Worm (Caenorhabditis elegans) whole organism, L4/young adult: Measurements from ENCODE around the gene fbxc-14.

ENCODE experiments used
- W03F9.2 ChIP-seq: fragments of 150-350 bp; optimal IDR thresholded peaks from 2 replicates; lab custom pipeline; 2014; ENCODE audit warnings: missing biosample characterization, missing genetic modification characterization
- dao-5 ChIP-seq: sonication (generic microtip); optimal IDR thresholded peaks from 2 replicates; lab custom pipeline; 2016; ENCODE audit warnings: missing genotype, missing genetic modification characterization, moderate library complexity, missing compliant biosample characterization
- him-1 ChIP-seq: sonication (generic microtip); optimal IDR thresholded peaks from 2 replicates; lab custom pipeline; 2016; ENCODE audit warnings: missing genotype, missing genetic modification reagents, missing genetic modification characterization, missing compliant biosample characterization

DNA sequence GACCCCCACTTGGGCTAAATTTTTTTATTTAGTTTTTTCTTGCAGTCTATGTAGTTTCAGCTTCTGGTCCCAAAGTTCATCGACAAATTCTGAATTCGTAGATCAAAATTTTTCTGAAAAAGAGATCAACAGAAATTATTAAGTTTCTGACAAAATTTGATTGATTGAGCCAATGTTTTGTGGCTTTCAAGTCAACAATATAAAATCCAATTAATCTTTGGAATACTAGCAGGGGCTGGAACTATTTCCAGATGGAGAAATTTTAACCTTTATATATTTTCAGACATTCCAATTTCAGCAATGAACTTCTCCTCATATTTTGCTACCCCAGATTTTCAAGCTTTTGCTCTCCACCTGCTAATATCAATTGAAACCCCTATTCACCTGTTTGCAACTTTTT lies 8.7 kb downstream of the fbxc-14 start, which contains the start of gene srh-274:
- TF ChIP-seq dao-5 (tag; lab: Kevin White, UChicago) = no peak
- TF ChIP-seq W03F9.2 (tag; lab: Kevin White, UChicago) = no peak
- no peak for TF ChIP-seq him-1
